Worm (Caenorhabditis elegans) whole organism, young adult: Measurements from ENCODE around the gene maa-1.

ENCODE experiments used
- B0336.3 ChIP-seq: fragments of 200-800 bp; sonication (Bioruptor generic); IDR thresholded peaks from 2 replicates; pipeline ENCODE4 v1.3.6; 2022; ENCODE audit warnings: missing genetic modification characterization, missing compliant biosample characterization
- Y79H2A.3 ChIP-seq: fragments of 200-800 bp; sonication (Bioruptor generic); conservative IDR thresholded peaks from 2 replicates; pipeline ENCODE4 v1.3.6; 2022; ENCODE audit warnings: missing genetic modification reagents, missing genetic modification characterization, missing compliant biosample characterization
- ama-1 ChIP-seq, 3 experiments: fragments of 150-350 bp in 1 of 3; sonication (generic microtip) in 2 of 3; optimal IDR thresholded peaks; 2 replicates each; lab custom pipeline; 2014 to 2018; ENCODE audit warnings: missing biosample characterization in 2 of 3, missing genetic modification characterization in 2 of 3, missing genetic modification reagents in 2 of 3
- lin-35 ChIP-seq, 3 experiments: fragments of 150-350 bp in 2 of 3; sonication (generic microtip) in 1 of 3; optimal IDR thresholded peaks; 2 replicates each; lab custom pipeline; 2014 to 2018; ENCODE audit warnings: missing biosample characterization in 3 of 3, missing genetic modification characterization in 3 of 3, missing genetic modification reagents in 3 of 3
- pha-4 ChIP-seq: fragments of 150-350 bp; sonication (generic microtip); optimal IDR thresholded peaks from 2 replicates; lab custom pipeline; 2014; ENCODE audit warnings: missing biosample characterization, missing genetic modification reagents, missing genetic modification characterization
- rec-8 ChIP-seq, 2 experiments: sonication (generic microtip); optimal IDR thresholded peaks; 2 replicates each; lab custom pipeline; 2016; ENCODE audit warnings: mild to moderate bottlenecking in 2 of 2, missing genetic modification characterization in 2 of 2, missing genetic modification reagents in 2 of 2, missing genotype in 2 of 2, missing biosample characterization in 1 of 2, missing compliant biosample characterization in 1 of 2, moderate library complexity in 1 of 2

DNA sequence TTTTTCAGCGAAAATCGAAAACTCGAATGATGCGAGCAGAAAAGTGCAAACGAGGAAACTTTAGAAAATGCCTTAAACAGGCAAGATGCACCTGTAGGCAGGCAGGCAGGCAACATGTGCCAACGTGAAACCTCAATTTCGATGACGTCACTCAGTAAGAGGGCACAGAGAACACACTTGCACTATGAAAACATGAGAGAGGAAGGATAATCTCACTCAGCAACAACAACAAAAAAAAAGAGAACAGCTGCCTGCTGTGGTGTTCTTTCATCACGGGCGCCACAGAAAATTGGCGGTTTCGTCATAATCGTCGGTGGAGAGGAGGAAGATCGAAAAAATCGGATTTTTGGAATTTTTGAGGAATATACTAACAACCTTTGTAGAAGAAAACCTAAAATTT lies 11.8 kb upstream of the maa-1 start:
- TF ChIP-seq lin-35 (GFP tag; optimal IDR thresholded peaks at IDR 0.05; lab: Kevin White, UChicago), result no peak
- TF ChIP-seq Y79H2A.3 (GFP tag; lab: Robert Waterston, UW), result no peak
- no peak for TF ChIP-seq rec-8 (tag; optimal IDR thresholded peaks at IDR 0.05; lab: Kevin White, UChicago)
- TF ChIP-seq ama-1 (optimal IDR thresholded peaks at IDR 0.05; lab: Kevin White, UChicago), result no peak
- no peak for TF ChIP-seq ama-1 (GFP tag; optimal IDR thresholded peaks at IDR 0.05; lab: Kevin White, UChicago)
- TF ChIP-seq B0336.3 (GFP tag; lab: Robert Waterston, UW), result no peak
- no peak for TF ChIP-seq pha-4
